Fruit fly (Drosophila melanogaster) Kc167 (cell line): ENCODE data around the gene Ank.

Experiments
- Myc ChIP-seq: fragments of >200 bp; optimal IDR thresholded peaks from 2 replicates; lab custom pipeline; 2017; ENCODE audit warnings: missing external identifiers
- Sin3A ChIP-seq: fragments of >200 bp; optimal IDR thresholded peaks from 2 replicates; lab custom pipeline; 2018; ENCODE audit warnings: missing external identifiers
- h ChIP-seq: fragments of >200 bp; optimal IDR thresholded peaks from 3 replicates; lab custom pipeline; 2018; ENCODE audit warnings: missing external identifiers
- insv ChIP-seq: fragments of >200 bp; optimal IDR thresholded peaks from 3 replicates; lab custom pipeline; 2018; ENCODE audit warnings: missing external identifiers
- psq ChIP-seq: fragments of >200 bp; optimal IDR thresholded peaks from 2 replicates; lab custom pipeline; 2017; ENCODE audit warnings: missing external identifiers
- ttk ChIP-seq: sonication (Bioruptor generic); optimal IDR thresholded peaks from 2 replicates; lab custom pipeline; 2017; ENCODE audit warnings: missing external identifiers

Ank gene

DNA sequence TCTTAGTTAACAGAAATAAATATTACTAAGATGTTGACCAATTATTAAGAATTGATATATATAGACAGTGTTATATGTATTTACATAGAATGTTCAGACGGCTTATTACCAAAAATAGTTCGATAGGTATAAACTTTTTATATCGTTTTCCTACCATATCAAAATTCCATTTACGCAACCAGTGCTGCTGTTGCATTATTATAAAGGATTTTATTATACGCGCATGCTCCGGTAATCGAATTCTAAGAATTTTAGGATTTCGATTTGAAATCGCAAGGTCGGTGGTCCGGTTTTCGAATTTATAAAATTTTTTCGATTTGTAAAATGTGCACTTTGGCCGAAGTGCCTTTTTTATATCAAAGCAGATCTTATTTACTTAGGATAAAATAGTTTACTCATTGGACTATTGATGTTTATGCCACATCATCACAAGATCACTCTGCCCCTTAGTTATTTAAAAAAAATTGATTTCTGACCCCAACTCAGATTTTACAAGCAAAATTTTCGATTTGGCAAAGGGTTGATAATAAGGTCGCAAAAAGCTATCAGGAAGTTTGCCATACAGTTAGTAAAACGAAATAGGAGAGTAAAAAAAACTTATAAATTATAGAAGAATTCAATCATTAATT is at the start of gene Ank:
TSS of gene Ank (minus strand) at position 206 of the 629 bp plus-strand sequence.
- TF ChIP-seq Myc (lab: Kevin White, UChicago) (no peak), insv (no peak), Sin3A (lab: Kevin White, UChicago) (no peak), ttk (lab: Kevin White, UChicago) (no peak), psq (no peak), h (lab: Kevin White, UChicago) (no peak)

DNA sequence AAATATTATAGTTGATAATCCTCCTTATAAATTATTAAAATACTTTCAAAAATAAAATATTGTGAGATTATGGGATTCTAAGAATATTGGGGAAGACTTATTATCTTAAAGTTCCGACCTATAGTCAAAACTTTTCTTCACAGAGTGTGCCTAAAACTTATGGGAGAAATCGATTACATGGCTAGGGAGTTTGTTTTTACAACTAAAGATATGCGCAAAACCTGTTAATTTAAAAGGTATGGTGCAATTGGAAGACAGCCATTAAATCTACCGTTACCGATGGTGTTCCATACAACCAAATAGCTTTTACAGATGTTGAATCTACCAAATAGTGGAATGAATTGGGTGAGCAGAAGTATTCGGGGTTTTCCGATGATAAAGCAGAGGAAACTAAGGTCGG is 45.6 kb upstream of the Ank start, which contains the start of gene CG33978:
TSS of gene CG33978 (minus strand) at position 395 of the 400 bp plus-strand sequence.
- no peak for TF ChIP-seq Sin3A (lab: Kevin White, UChicago)
- TF ChIP-seq h (lab: Kevin White, UChicago), result no peak
- no peak for TF ChIP-seq Myc (lab: Kevin White, UChicago)
- no peak for TF ChIP-seq ttk (lab: Kevin White, UChicago)
- no peak for TF ChIP-seq psq
- no peak for TF ChIP-seq insv

DNA sequence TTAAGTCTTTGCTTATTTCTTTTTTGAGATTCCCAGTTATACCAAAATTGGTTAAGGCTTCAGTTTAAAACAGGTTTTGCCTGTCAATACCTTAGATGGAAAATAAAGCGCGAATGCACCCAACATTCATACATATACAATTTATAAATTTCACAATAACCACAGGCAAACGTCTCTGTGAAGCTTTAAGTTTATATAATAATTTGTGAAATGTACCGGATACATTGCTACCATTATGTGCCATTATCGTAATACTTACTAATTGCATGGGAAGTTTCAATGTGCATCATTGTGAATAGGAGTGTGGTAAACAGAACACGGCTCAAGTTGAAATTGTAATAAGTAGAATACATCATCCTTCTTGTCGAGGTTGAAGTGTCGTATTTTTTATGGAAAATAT is 44.9 kb upstream of the Ank start:
- TF ChIP-seq insv, result no peak
- TF ChIP-seq Sin3A (lab: Kevin White, UChicago), result no peak
- TF ChIP-seq ttk (lab: Kevin White, UChicago), result no peak
- no peak for TF ChIP-seq psq
- TF ChIP-seq Myc (lab: Kevin White, UChicago), result no peak
- no peak for TF ChIP-seq h (lab: Kevin White, UChicago)

DNA sequence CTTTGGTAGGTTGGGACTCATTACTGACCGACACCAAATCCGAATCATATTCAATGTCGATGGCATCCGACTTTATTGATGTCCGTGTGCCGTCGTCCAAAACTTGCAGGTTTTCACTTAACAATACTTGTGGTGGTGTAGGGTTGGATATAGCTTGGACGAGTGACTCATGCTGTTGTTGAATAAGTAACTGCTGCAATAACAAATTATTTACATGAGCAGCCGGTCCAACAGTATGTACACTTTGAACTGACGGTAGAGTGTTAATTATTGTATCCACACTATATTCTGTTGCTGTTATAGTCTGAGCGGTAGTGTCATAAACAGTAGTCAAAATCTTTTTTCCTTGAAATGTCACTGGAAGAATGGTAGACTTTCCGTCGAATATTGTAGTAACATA is 37.9 kb upstream of the Ank start:
- no peak for TF ChIP-seq Myc (lab: Kevin White, UChicago)
- no peak for TF ChIP-seq Sin3A (lab: Kevin White, UChicago)
- TF ChIP-seq psq, result no peak
- no peak for TF ChIP-seq ttk (lab: Kevin White, UChicago)
- no peak for TF ChIP-seq insv
- TF ChIP-seq h (lab: Kevin White, UChicago), result no peak

DNA sequence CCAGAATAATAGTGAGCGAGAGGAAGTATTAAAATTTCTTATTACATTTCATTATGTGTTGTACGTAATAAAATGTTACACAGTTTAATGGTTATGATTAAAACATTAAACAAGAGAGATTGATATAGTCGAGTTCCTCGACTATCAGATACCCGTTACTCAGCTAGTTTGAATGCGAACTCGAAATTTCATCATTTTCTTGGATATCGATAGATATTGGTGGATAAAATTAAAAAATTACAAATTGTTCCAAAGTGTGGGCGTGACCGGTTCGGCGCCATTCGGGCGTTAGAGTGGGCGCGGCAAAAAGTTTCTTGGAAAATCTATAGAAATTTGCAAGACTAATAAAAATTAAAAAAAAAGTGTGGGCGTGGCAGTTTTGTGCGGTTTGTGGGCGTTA is 35.5 kb upstream of the Ank start:
- TF ChIP-seq psq (no peak), insv (no peak), Sin3A (lab: Kevin White, UChicago) (no peak), h (lab: Kevin White, UChicago) (no peak)

DNA sequence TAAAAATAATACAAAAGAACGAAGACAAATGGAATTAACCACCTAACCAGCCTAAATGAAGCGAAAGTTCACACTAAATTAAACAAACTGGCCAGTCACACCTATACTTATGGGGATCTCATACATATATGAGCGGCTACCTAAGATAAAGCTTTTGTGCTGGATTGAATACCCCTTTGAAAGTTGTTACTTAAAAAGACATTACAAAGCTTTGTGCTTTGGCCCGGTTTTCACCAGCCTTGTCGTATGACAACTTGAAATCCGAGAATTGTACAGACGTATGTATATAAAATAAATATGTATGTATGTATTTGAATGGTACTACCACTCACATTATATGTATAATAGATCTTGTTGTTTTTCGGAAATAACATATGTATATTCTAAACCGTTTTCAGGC is 26.3 kb upstream of the Ank start, which contains the start of gene CG31997:
TSS of gene CG31997 (minus strand) at position 84 of the 400 bp plus-strand sequence.
- TF ChIP-seq insv (no peak), h (lab: Kevin White, UChicago) (no peak), psq (no peak)

DNA sequence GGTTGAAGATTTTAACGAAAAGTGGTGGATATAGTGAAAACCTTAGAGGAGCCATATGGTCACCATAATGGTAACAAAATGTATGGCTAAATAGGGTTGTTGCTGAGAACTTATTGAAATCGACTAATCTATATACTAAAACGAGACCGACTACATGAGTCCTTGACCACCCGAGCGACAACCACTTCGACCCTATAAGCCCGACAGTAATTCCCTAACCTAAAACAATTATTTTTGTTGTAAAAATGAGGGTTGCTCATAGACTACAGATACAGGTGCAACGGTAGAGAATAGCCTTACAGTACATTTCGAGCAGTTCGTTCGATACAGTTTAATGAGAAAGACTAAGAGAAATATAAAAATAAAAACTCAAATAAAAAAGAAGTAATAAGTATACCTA is 20.8 kb upstream of the Ank start, which contains the start of gene CG32006:
TSS of gene CG32006 (plus strand) at position 312 of the 400 bp plus-strand sequence.
- TF ChIP-seq psq (no peak), Myc (lab: Kevin White, UChicago) (no peak), Sin3A (lab: Kevin White, UChicago) (no peak), ttk (lab: Kevin White, UChicago) (no peak), insv (no peak), h (lab: Kevin White, UChicago) (no peak)

DNA sequence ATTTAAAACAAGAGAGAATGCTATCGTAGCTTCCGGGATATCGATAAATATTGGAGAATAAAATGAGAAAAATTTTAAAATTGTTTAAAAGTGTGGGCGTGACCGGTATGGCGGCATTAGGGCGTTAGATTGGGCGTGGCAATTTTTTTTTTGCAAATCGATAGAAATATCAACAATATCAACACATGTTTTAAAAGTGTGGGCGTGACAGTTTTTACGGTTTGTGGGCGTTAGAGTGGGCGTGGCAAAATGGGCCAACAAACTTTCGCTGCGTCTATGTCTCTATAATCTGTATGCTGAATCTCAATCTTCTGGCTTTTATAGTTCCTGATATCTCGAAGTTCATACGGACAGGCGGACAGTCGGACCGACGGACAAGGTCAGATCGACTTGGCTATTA is 19.5 kb upstream of the Ank start:
- TF ChIP-seq ttk (lab: Kevin White, UChicago) (no peak), h (lab: Kevin White, UChicago) (no peak), insv (no peak), Sin3A (lab: Kevin White, UChicago) (no peak), psq (no peak), Myc (lab: Kevin White, UChicago) (no peak)

DNA sequence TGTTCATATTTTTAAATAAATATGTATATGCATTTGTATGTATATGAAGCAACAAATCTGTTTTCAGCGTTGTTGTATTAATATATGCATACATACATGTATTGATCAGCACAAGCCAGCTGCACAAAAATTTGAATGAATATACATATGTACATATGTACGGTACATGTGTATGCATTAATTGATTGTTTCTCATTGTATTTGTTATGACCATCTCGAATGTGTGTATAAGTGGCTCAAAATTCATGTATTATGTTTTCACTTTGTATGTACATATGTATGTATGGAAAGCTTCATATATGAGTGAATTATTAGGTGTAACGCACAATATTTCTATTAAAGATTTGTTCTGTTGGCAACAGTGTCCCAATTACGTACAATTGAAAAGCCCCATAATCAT is 6.3 kb upstream of the Ank start:
- TF ChIP-seq insv (no peak), psq (no peak), h (lab: Kevin White, UChicago) (no peak), Myc (lab: Kevin White, UChicago) (no peak), ttk (lab: Kevin White, UChicago) (no peak), Sin3A (lab: Kevin White, UChicago) (no peak)

DNA sequence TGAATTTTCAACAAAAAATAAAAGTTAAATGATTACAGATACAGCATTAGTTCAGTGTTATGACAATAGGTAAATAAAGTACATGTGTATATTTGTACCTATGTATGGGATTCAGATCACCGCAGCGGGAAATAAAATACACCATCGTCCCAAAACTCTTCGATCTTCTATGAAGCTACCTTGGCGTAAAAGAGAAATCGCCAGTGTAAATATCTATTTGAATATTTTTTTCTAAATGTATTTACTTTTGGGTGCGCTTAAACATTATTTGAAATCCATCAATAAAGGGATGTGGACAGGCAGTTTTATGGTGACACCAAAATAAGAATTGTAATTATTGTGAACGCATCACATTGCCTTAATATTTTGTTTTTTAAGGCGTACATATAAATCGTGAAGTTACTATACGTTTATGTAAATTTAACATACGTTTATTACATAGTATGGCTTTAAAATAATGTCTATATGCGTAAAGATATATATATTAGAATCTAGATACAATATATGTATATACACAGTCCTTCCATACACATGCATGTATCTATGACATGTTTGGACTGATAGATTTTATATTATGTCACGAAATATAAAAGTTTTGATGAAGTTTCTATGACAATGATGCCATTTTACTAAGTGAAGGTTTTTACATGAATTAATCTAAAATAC is 2.4 kb upstream of the Ank start, which contains the start of gene anne:
TSS of gene anne (plus strand) at position 263 of the 666 bp plus-strand sequence.
- TF ChIP-seq h (lab: Kevin White, UChicago) (peak; percentile 58), ttk (lab: Kevin White, UChicago) (no peak), Myc (lab: Kevin White, UChicago) (no peak)

DNA sequence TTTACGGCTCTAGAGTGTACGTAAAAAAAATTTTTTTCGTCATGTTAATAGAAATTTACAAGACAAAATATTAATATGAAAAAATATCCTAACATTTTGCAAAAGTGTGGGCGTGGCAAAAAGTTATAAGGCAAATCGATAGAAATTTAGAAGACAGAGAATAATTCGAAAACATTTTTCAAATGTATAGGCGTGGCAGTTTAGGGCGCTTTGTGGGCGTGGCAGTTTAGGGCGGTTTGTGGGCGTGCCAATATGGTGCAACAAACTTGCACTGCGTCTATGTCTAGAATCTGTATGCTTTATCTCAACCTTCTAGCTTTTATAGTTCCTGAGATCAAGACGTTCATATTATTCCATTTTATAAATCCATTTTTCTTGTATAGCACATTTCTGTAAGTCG is 1.3 kb upstream of the Ank start:
- TF ChIP-seq insv (no peak), psq (no peak), Myc (lab: Kevin White, UChicago) (no peak), Sin3A (lab: Kevin White, UChicago) (no peak), h (lab: Kevin White, UChicago) (no peak), ttk (lab: Kevin White, UChicago) (no peak)

DNA sequence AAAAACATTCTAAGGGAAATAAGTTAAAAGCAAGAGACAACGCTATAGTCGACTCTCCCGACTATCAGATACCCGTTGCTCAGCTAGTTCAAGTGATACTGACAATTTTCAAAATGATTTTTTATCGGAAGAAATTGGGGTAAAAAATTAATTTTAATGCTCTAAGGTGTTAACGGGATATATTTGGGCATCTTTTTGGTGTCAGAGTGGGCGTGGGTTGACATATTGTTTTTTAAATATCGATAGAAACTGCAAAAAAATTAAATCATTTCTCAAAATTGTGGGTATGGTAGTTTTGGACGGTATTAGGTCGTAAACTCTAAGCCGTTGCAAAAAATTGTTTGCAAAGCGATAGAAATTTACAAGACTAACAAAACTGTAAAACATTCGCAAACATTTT is 909 bp upstream of the Ank start:
- TF ChIP-seq Sin3A (lab: Kevin White, UChicago), result no peak
- TF ChIP-seq Myc (lab: Kevin White, UChicago), result no peak
- no peak for TF ChIP-seq psq
- no peak for TF ChIP-seq insv
- TF ChIP-seq ttk (lab: Kevin White, UChicago), result no peak
- no peak for TF ChIP-seq h (lab: Kevin White, UChicago)
